Fruit fly (Drosophila melanogaster) whole organism, embryonic: ENCODE data around the gene MED15.

Experiments
- Abd-B ChIP-seq: fragments of 200-800 bp; sonication (Bioruptor generic); optimal IDR thresholded peaks from 2 replicates; lab custom pipeline; 2018; ENCODE audit warnings: missing biosample characterization, mild to moderate bottlenecking, missing genetic modification characterization, moderate library complexity
- Bgb ChIP-seq: fragments of 200-800 bp; sonication (Bioruptor generic); IDR thresholded peaks from 2 replicates; pipeline ENCODE4 v1.3.6; 2022; ENCODE audit warnings: missing biosample characterization, missing genetic modification characterization; ENCODE audit not compliant: partially characterized antibody
- Bteb2 ChIP-seq: fragments of 200-800 bp; sonication (Bioruptor generic); optimal IDR thresholded peaks from 2 replicates; lab custom pipeline; 2016; ENCODE audit warnings: missing biosample characterization, missing genetic modification characterization
- CG10147 ChIP-seq: fragments of 200-800 bp; sonication (Bioruptor generic); optimal IDR thresholded peaks from 2 replicates; lab custom pipeline; 2019; ENCODE audit warnings: missing biosample characterization, mild to moderate bottlenecking, missing genetic modification characterization, moderate library complexity
- CG10267 ChIP-seq: fragments of 200-800 bp; sonication (Bioruptor generic); optimal IDR thresholded peaks from 2 replicates; lab custom pipeline; 2018; ENCODE audit warnings: missing biosample characterization, mild to moderate bottlenecking, missing genetic modification characterization, moderate library complexity
- CG10979 ChIP-seq: fragments of 200-800 bp; sonication (Bioruptor generic); optimal IDR thresholded peaks from 2 replicates; lab custom pipeline; 2018; ENCODE audit warnings: missing biosample characterization, mild to moderate bottlenecking, missing genetic modification characterization, moderate library complexity
- CG12659 ChIP-seq: fragments of 200-800 bp; sonication (Bioruptor generic); optimal IDR thresholded peaks from 3 replicates; lab custom pipeline; 2017; ENCODE audit warnings: mild to moderate bottlenecking, missing biosample characterization, missing genetic modification reagents, missing genetic modification characterization
- CG12744 ChIP-seq: fragments of 200-800 bp; sonication (Bioruptor generic); optimal IDR thresholded peaks from 2 replicates; lab custom pipeline; 2016; ENCODE audit warnings: missing biosample characterization, missing genetic modification characterization
- CG13123 ChIP-seq: fragments of 200-800 bp; sonication (Bioruptor generic); optimal IDR thresholded peaks from 2 replicates; lab custom pipeline; 2016; ENCODE audit warnings: missing biosample characterization, missing genetic modification characterization
- CG15479 ChIP-seq: fragments of 200-800 bp; sonication (Bioruptor generic); optimal IDR thresholded peaks from 3 replicates; lab custom pipeline; 2019; ENCODE audit warnings: missing biosample characterization, mild to moderate bottlenecking, missing genetic modification characterization, moderate library complexity
- CG1647 ChIP-seq: fragments of 200-800 bp; sonication (Bioruptor generic); optimal IDR thresholded peaks from 3 replicates; lab custom pipeline; 2016; ENCODE audit warnings: missing biosample characterization, missing genetic modification characterization
- CG18011 ChIP-seq: fragments of 200-800 bp; sonication (Bioruptor generic); optimal IDR thresholded peaks from 2 replicates; lab custom pipeline; 2017; ENCODE audit warnings: missing biosample characterization, missing genetic modification characterization, mild to moderate bottlenecking, moderate library complexity, missing genotype
- CG18476 ChIP-seq: fragments of 200-800 bp; sonication (Bioruptor generic); optimal IDR thresholded peaks from 2 replicates; lab custom pipeline; 2016; ENCODE audit warnings: missing biosample characterization, mild to moderate bottlenecking, missing genetic modification characterization
- CG18764 ChIP-seq: fragments of 200-800 bp; sonication (Bioruptor generic); optimal IDR thresholded peaks from 3 replicates; lab custom pipeline; 2016; ENCODE audit warnings: missing biosample characterization, missing genetic modification characterization
- CG3065 ChIP-seq: fragments of 200-800 bp; sonication (Bioruptor generic); optimal IDR thresholded peaks from 2 replicates; lab custom pipeline; 2016; ENCODE audit warnings: missing biosample characterization, missing genetic modification characterization
- CG31224 ChIP-seq: fragments of 200-800 bp; sonication (Bioruptor generic); IDR thresholded peaks from 2 replicates; pipeline ENCODE4 v1.3.6; 2022; ENCODE audit warnings: missing biosample characterization, missing genetic modification characterization
- CG34224 ChIP-seq: fragments of 200-800 bp; sonication (Bioruptor generic); IDR thresholded peaks from 3 replicates; pipeline ENCODE4 v1.3.6; 2022; ENCODE audit warnings: missing biosample characterization, missing genetic modification characterization; ENCODE audit not compliant: partially characterized antibody
- CG3838 ChIP-seq: fragments of 200-800 bp; sonication (Bioruptor generic); optimal IDR thresholded peaks from 3 replicates; lab custom pipeline; 2016; ENCODE audit warnings: missing biosample characterization, missing genetic modification characterization
- CG3847 ChIP-seq: fragments of 200-800 bp; sonication (Bioruptor generic); IDR thresholded peaks from 2 replicates; pipeline ENCODE4 v1.3.6; 2022; ENCODE audit warnings: missing biosample characterization, missing genetic modification characterization
- CG7928 ChIP-seq: fragments of 200-800 bp; sonication (Bioruptor generic); optimal IDR thresholded peaks from 2 replicates; lab custom pipeline; 2017; ENCODE audit warnings: missing biosample characterization, mild to moderate bottlenecking, missing genetic modification characterization
- CG9609 ChIP-seq: fragments of 200-800 bp; sonication (Bioruptor generic); optimal IDR thresholded peaks from 3 replicates; lab custom pipeline; 2016; ENCODE audit warnings: missing biosample characterization, missing genetic modification characterization
- CG9817 ChIP-seq: fragments of 200-800 bp; sonication (Bioruptor generic); optimal IDR thresholded peaks from 2 replicates; lab custom pipeline; 2018; ENCODE audit warnings: missing biosample characterization, mild to moderate bottlenecking, missing genetic modification characterization, moderate library complexity
- CG9876 ChIP-seq: fragments of 200-800 bp; sonication (Bioruptor generic); optimal IDR thresholded peaks from 2 replicates; lab custom pipeline; 2016; ENCODE audit warnings: missing biosample characterization, missing genetic modification characterization
- D19A ChIP-seq: fragments of 200-800 bp; optimal IDR thresholded peaks from 3 replicates; lab custom pipeline; 2019; ENCODE audit warnings: missing biosample characterization, mild to moderate bottlenecking, missing genetic modification characterization, moderate library complexity
- Dbx ChIP-seq: fragments of 200-800 bp; sonication (Bioruptor generic); IDR thresholded peaks from 3 replicates; pipeline ENCODE4 v1.3.6; 2022; ENCODE audit warnings: missing biosample characterization, missing genetic modification characterization
- Dip2 ChIP-seq: fragments of 200-800 bp; sonication (Bioruptor generic); IDR thresholded peaks from 2 replicates; pipeline ENCODE4 v1.3.6; 2022; ENCODE audit warnings: missing biosample characterization, missing genetic modification characterization
- Drgx ChIP-seq: fragments of 200-800 bp; sonication (Bioruptor generic); IDR thresholded peaks from 2 replicates; pipeline ENCODE4 v1.3.6; 2022; ENCODE audit warnings: missing biosample characterization, missing genetic modification characterization
- GATAe ChIP-seq: fragments of 200-800 bp; sonication (Bioruptor generic); conservative IDR thresholded peaks from 2 replicates; pipeline ENCODE4 v1.3.6; 2022; ENCODE audit warnings: missing biosample characterization, missing genetic modification characterization
- Lpt ChIP-seq: fragments of >200 bp; optimal IDR thresholded peaks from 2 replicates; lab custom pipeline; 2018; ENCODE audit warnings: missing biosample characterization, missing genetic modification characterization
- Med ChIP-seq: fragments of 200-800 bp; sonication (Bioruptor generic); peaks from one replicate; lab custom pipeline; 2016; ENCODE audit warnings: missing biosample characterization, missing genetic modification characterization, mild to moderate bottlenecking, inconsistent platforms, moderate library complexity
- Poxn ChIP-seq: fragments of 200-800 bp; sonication (Bioruptor generic); IDR thresholded peaks from 2 replicates; pipeline ENCODE4 v1.3.6; 2022; ENCODE audit warnings: missing biosample characterization, missing genetic modification characterization
- Sin3A ChIP-seq: fragments of >200 bp; optimal IDR thresholded peaks from 2 replicates; lab custom pipeline; 2018
- Trl ChIP-seq, 3 experiments: fragments of >200 bp in 2 of 3; fragments of 200-800 bp in 1 of 3; sonication (Bioruptor generic) in 1 of 3; optimal IDR thresholded peaks; 2 replicates in 1 of 3; 3 replicates in 2 of 3; lab custom pipeline; 2016 to 2017; ENCODE audit warnings: missing biosample characterization in 1 of 3, missing genetic modification characterization in 1 of 3
- ato ChIP-seq: fragments of 200-800 bp; sonication (Bioruptor generic); IDR thresholded peaks from 2 replicates; pipeline ENCODE4 v1.3.6; 2022; ENCODE audit warnings: missing biosample characterization, missing genetic modification characterization; ENCODE audit not compliant: partially characterized antibody
- chn ChIP-seq: fragments of 200-800 bp; sonication (Bioruptor generic); optimal IDR thresholded peaks from 2 replicates; lab custom pipeline; 2016; ENCODE audit warnings: missing biosample characterization, missing genetic modification characterization
- da ChIP-seq: fragments of 200-800 bp; sonication (Bioruptor generic); optimal IDR thresholded peaks from 2 replicates; lab custom pipeline; 2016; ENCODE audit warnings: missing biosample characterization, missing genetic modification characterization
- dmrt99B ChIP-seq: fragments of 200-800 bp; sonication (Bioruptor generic); optimal IDR thresholded peaks from 2 replicates; lab custom pipeline; 2018; ENCODE audit warnings: missing biosample characterization, mild to moderate bottlenecking, missing genetic modification characterization, moderate library complexity
- eyg ChIP-seq: fragments of 200-800 bp; sonication (Bioruptor generic); optimal IDR thresholded peaks from 3 replicates; lab custom pipeline; 2016; ENCODE audit warnings: missing biosample characterization, missing genetic modification characterization
- gsb-n ChIP-seq: fragments of 200-800 bp; sonication (Bioruptor generic); optimal IDR thresholded peaks from 3 replicates; lab custom pipeline; 2018; ENCODE audit warnings: missing biosample characterization, mild to moderate bottlenecking, missing genetic modification characterization
- kni ChIP-seq: fragments of 200-800 bp; sonication (Bioruptor generic); optimal IDR thresholded peaks from 3 replicates; lab custom pipeline; 2017; ENCODE audit warnings: mild to moderate bottlenecking, missing biosample characterization, missing genetic modification reagents, missing genetic modification characterization
- maf-S ChIP-seq: fragments of 200-800 bp; sonication (Bioruptor generic); optimal IDR thresholded peaks from 2 replicates; lab custom pipeline; 2016; ENCODE audit warnings: missing biosample characterization, missing genetic modification characterization
- ranshi ChIP-seq: fragments of 200-800 bp; sonication (Bioruptor generic); IDR thresholded peaks from 2 replicates; pipeline ENCODE4 v1.3.6; 2022; ENCODE audit warnings: missing biosample characterization, missing genetic modification characterization
- ro ChIP-seq: fragments of 200-800 bp; sonication (Bioruptor generic); IDR thresholded peaks from 2 replicates; pipeline ENCODE4 v1.3.6; 2022; ENCODE audit warnings: missing biosample characterization, missing genetic modification characterization
- seq ChIP-seq: fragments of 200-800 bp; sonication (Bioruptor generic); IDR thresholded peaks from 2 replicates; pipeline ENCODE4 v1.3.6; 2022; ENCODE audit warnings: missing biosample characterization, missing genetic modification characterization
- sr ChIP-seq: fragments of 200-800 bp; sonication (Bioruptor generic); IDR thresholded peaks from 3 replicates; pipeline ENCODE4 v1.3.6; 2022; ENCODE audit warnings: missing biosample characterization, missing genetic modification characterization
- stwl ChIP-seq: fragments of 200-800 bp; sonication (Bioruptor generic); optimal IDR thresholded peaks from 3 replicates; lab custom pipeline; 2018; ENCODE audit warnings: missing biosample characterization, mild to moderate bottlenecking, missing genetic modification characterization, moderate library complexity
- tgo ChIP-seq: fragments of 200-800 bp; sonication (Bioruptor generic); IDR thresholded peaks from 3 replicates; pipeline ENCODE4 v1.3.6; 2022; ENCODE audit warnings: missing biosample characterization, missing genetic modification characterization
- tin ChIP-seq: fragments of 200-800 bp; sonication (Bioruptor generic); optimal IDR thresholded peaks from 3 replicates; lab custom pipeline; 2016; ENCODE audit warnings: missing biosample characterization, missing genetic modification characterization
- vvl ChIP-seq: fragments of 200-800 bp; sonication (Bioruptor generic); IDR thresholded peaks from 2 replicates; pipeline ENCODE4 v1.3.6; 2022; ENCODE audit warnings: missing biosample characterization, missing genetic modification characterization
- wor ChIP-seq: fragments of 200-800 bp; sonication (Bioruptor generic); IDR thresholded peaks from 2 replicates; pipeline ENCODE4 v1.3.6; 2022; ENCODE audit warnings: missing biosample characterization, missing genetic modification characterization

The MED15 gene

dm6 chr2L:520331-521000 lies 47.7 kb downstream of the MED15 start (continued):
- TF ChIP-seq CG12659 (peak; percentile 83), CG9817 (peak; percentile 58), CG10979 (tag; lab: Kevin White, UChicago) (peak; percentile 92), Abd-B (GFP tag; lab: Kevin White, UChicago) (peak; percentile 88), Poxn (0 out of 2 replicates have a peak, but pooled peaks have one; percentile 10), CG9609 (GFP tag; lab: Kevin White, UChicago) (peak; percentile 63), GATAe (no peak), CG3847 (GFP tag; lab: Robert Waterston, UW) (peak; percentile 40), tin (GFP tag; lab: Kevin White, UChicago) (peak; percentile 86), eyg (GFP tag; lab: Kevin White, UChicago) (peak; percentile 63), vvl (GFP tag; lab: Robert Waterston, UW) (peak; percentile 92), da (GFP tag; lab: Kevin White, UChicago) (no peak), seq (GFP tag; lab: Robert Waterston, UW) (peak; percentile 85), ranshi (peak; percentile 87), Bgb (GFP tag; lab: Robert Waterston, UW) (no peak), CG9876 (peak; percentile 30), Dip2 (GFP tag; lab: Robert Waterston, UW) (no peak), Drgx (GFP tag; lab: Robert Waterston, UW) (0 out of 2 replicates have a peak, but pooled peaks have one; percentile 26), tgo (peak; percentile 85), CG31224 (peak; percentile 27; the same call in 1 of the 2 replicates), Bteb2 (GFP tag; lab: Kevin White, UChicago) (peak; percentile 65), Lpt (no peak), CG12744 (peak; percentile 81), stwl (tag; lab: Kevin White, UChicago) (peak; percentile 9), dmrt99B (tag; lab: Kevin White, UChicago) (peak; percentile 96), maf-S (GFP tag; lab: Kevin White, UChicago) (peak; percentile 82), ro (GFP tag; lab: Robert Waterston, UW) (peak; percentile 78; the same call in 1 of the 2 replicates), CG1647 (GFP tag; lab: Kevin White, UChicago) (peak; percentile 80), CG15479 (GFP tag; lab: Kevin White, UChicago) (no peak), CG18764 (peak; percentile 36), CG10147 (GFP tag; lab: Kevin White, UChicago) (peak; percentile 61), gsb-n (tag; lab: Kevin White, UChicago) (peak; percentile 94), CG10267 (tag; lab: Kevin White, UChicago) (peak; percentile 86), Med (GFP tag; lab: Kevin White, UChicago) (peak; percentile 97), D19A (tag; lab: Kevin White, UChicago) (peak; percentile 91), chn (GFP tag; lab: Kevin White, UChicago) (peak; percentile 89), CG7928 (GFP tag; lab: Kevin White, UChicago) (no peak), CG18011 (GFP tag; lab: Kevin White, UChicago) (peak; percentile 45), ato (GFP tag; lab: Robert Waterston, UW) (no peak), wor (GFP tag; lab: Robert Waterston, UW) (peak; percentile 74), Sin3A (lab: Kevin White, UChicago) (no peak), CG13123 (GFP tag; lab: Kevin White, UChicago) (peak; percentile 55), CG34224 (GFP tag; lab: Robert Waterston, UW) (no peak), Trl (optimal IDR thresholded peaks at IDR 0.05; lab: Kevin White, UChicago) (no peak), Trl (GFP tag; optimal IDR thresholded peaks at IDR 0.05; lab: Kevin White, UChicago) (peak; percentile 89), kni (GFP tag; lab: Kevin White, UChicago) (no peak), CG3838 (GFP tag; lab: Kevin White, UChicago) (peak; percentile 69), Dbx (GFP tag; lab: Robert Waterston, UW) (no peak), CG18476 (GFP tag; lab: Kevin White, UChicago) (peak; percentile 87), CG3065 (GFP tag; lab: Kevin White, UChicago) (peak; percentile 60), sr (peak; percentile 53; the same call in 1 of the 3 replicates)
